Worm (Caenorhabditis elegans): Measurements from ENCODE around the gene slfl-5.

Gene slfl-5

DNA sequence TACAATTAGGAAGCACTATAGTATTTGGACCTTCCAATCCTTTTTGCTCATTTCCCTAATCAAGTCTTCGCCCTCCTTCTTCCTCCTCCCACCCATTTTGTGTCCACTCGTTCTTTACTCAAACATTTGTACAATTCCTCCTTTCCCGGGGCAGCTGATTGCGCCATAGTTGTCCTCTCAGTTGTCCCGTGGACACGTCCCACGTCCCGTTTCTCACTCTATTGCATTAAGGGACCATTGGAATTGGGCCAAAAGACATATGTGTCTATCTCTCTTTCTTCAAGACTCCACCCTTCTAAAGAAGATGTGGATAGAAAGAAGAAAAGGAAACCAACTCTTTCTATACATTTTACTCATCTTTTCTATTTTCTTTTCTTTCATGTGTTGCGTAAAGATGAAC lies 33.8 kb downstream of the slfl-5 start:
- TF ChIP-seq flh-1 (GFP tag; optimal IDR thresholded peaks at IDR 0.05) (no peak), ces-1 (GFP tag; optimal IDR thresholded peaks at IDR 0.05) (peak; percentile 97)

DNA sequence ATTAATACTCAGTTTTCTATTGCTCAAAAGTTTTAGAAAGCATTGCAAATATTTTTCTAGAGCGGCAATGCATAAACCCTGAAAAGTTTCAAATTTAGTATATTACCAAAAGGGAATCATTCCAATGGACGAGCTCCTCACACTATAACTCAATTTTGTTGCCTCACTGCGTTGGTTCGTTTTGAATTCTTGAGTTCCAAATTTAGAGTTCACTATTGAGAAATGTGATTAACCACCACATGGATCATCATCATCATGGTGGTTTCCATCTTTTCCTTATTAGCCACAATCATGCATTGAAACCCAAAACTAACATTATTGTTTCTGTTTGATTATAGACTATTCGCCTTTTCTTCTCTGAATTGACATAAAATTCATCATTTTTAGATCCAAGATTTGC lies 34.9 kb downstream of the slfl-5 start:
- no peak for TF ChIP-seq elt-3 (tag; optimal IDR thresholded peaks at IDR 0.05)
- peak; percentile 89 for TF ChIP-seq ces-1 (GFP tag; optimal IDR thresholded peaks at IDR 0.05)
- TF ChIP-seq nhr-76 (tag; optimal IDR thresholded peaks at IDR 0.05): no peak

- peak; percentile 42 for TF ChIP-seq hlh-1 (tag; optimal IDR thresholded peaks at IDR 0.05)
- no peak for TF ChIP-seq mab-5 (tag; optimal IDR thresholded peaks at IDR 0.05)
- TF ChIP-seq unc-62 (GFP tag; optimal IDR thresholded peaks at IDR 0.05): peak; percentile 41
- TF ChIP-seq blmp-1 (tag; optimal IDR thresholded peaks at IDR 0.05): no peak
- no peak for TF ChIP-seq tbx-8 (GFP tag; optimal IDR thresholded peaks at IDR 0.05)
- no peak for TF ChIP-seq flh-1 (GFP tag; optimal IDR thresholded peaks at IDR 0.05)
Observed at ce11 chrV:12208678-12209077, 36.2 kb downstream of the slfl-5 start.

DNA sequence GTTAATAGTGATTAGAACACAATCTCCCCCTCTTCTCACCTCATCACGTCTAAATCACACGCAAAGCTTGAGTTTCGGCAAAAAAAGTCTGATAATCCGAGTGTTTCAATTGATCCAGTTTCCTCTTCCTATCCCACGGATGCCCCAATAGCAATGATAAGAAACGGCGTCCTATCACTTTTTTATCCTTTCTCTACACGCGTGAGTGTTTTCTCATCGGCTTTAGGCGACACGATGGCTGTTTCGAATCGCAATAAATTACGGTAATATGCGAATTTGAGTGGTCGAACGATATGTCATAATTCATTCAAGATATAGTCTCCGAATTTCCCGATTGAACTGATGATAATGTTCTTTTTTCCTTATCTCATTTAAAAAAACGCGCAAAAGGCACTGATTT lies 45.4 kb downstream of the slfl-5 start:
- no peak for TF ChIP-seq unc-120 (tag; optimal IDR thresholded peaks at IDR 0.05; ENCODE audit: poor library complexity, severe bottlenecking)
- TF ChIP-seq elt-1 (tag; optimal IDR thresholded peaks at IDR 0.05; ENCODE audit: borderline replicate concordance, insufficient read depth): peak; percentile 0
- TF ChIP-seq nhr-12 (tag; optimal IDR thresholded peaks at IDR 0.05): no peak
- TF ChIP-seq ham-2 (GFP tag; optimal IDR thresholded peaks at IDR 0.05): peak; percentile 17

DNA sequence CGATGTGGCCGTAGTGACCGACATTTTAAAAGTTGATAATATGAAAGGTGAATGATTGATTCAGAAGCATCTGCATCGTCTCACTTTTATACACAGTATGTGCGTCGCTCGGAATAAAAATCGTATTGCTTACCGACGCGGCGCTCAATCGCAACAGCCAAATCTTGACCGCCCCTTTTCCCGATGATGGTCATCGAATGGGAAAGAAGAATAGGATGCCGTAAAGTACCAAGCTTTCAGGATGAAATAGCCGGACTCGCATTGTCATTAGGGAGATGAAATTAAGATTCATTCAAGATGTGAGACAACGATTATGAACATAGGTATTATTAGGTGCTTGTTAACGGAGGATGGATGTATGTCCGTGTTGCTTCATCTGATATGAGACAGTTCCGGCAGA lies 46.3 kb downstream of the slfl-5 start, which contains the start of gene lon-3:
Gene lon-3 (minus strand): TSS at position 101 of the 400 bp plus-strand sequence.
- TF ChIP-seq nhr-2 (tag; optimal IDR thresholded peaks at IDR 0.05) (no peak), drap-1 (GFP tag; optimal IDR thresholded peaks at IDR 0.05) (no peak), zip-8 (tag; optimal IDR thresholded peaks at IDR 0.05) (no peak), flh-1 (GFP tag; optimal IDR thresholded peaks at IDR 0.05) (no peak), cnd-1 (tag; optimal IDR thresholded peaks at IDR 0.05) (no peak), elt-1 (tag; optimal IDR thresholded peaks at IDR 0.05; ENCODE audit: borderline replicate concordance, insufficient read depth) (peak; percentile 58), tbx-8 (GFP tag; optimal IDR thresholded peaks at IDR 0.05) (no peak)

DNA sequence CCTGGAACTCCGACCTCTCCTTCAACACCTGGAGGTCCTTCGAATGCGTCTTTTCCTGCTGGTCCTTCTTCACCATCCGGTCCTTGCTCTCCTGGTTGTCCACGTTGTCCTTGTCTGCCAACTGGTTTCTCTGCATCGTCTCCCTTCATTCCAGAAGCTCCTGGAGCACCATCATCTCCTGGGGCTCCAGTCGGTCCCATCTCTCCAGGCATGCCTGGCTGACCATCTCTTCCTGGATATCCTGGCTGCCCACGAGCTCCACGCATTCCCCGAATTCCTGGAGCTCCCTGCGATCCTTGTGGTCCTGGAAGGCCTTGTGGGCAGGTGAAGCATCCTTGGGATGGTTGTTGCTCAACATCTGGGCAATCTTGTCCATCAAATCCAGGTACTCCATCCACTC lies 47.1 kb downstream of the slfl-5 start:
- no peak for TF ChIP-seq unc-120 (tag; optimal IDR thresholded peaks at IDR 0.05; ENCODE audit: poor library complexity, severe bottlenecking)
- TF ChIP-seq ces-1 (GFP tag; optimal IDR thresholded peaks at IDR 0.05): no peak
- no peak for TF ChIP-seq mep-1 (tag; optimal IDR thresholded peaks at IDR 0.05)
- TF ChIP-seq lin-13 (tag; optimal IDR thresholded peaks at IDR 0.05): no peak
- TF ChIP-seq ceh-43 (GFP tag; optimal IDR thresholded peaks at IDR 0.05): no peak
- TF ChIP-seq nhr-28 (tag; optimal IDR thresholded peaks at IDR 0.05): no peak
- TF ChIP-seq elt-1 (tag; optimal IDR thresholded peaks at IDR 0.05; ENCODE audit: borderline replicate concordance, insufficient read depth): no peak
- TF ChIP-seq sem-2 (GFP tag; optimal IDR thresholded peaks at IDR 0.05): no peak

DNA sequence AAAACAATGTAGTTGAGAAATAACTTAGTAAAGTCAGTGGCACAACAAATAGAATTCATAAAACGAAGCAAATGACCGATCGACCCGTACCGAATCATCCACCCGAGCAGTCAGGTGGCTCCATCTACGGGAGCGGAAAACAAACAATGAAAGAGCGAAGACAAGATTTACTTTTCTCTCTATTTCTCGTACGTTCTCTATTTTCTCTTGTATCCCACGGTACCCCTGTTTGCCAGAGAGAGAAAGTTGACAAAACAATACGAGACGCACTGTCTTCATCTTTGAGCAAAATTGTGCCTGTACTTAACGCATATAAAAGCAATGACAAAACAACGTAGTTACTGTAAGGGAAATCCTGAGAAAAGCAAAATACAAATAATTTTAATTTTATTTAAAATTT lies 48.2 kb downstream of the slfl-5 start:
- TF ChIP-seq pha-4 (tag; optimal IDR thresholded peaks at IDR 0.05) (peak; percentile 59), lin-32 (GFP tag; optimal IDR thresholded peaks at IDR 0.05) (no peak)

DNA sequence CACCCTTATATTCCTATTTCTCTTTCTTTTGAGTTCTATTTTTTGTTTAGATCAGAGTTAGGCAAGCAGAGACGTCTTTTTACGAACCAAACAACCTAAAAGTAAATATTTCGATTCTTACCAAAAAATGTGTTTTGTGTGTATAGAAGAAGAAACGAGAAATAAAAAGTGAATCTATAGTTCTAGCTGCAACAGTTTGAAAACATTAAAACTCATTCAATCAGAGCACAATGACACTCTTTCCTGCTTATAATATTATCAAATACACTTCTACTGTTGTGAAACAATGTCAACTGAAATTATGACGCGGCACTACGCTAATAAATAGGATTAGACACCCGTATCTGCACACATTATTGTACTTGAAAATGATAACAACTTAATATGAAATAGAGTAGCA lies 49.0 kb downstream of the slfl-5 start, which contains the start of gene ZK836.3:
Gene ZK836.3 (minus strand): TSS at position 101 of the 400 bp plus-strand sequence.
- no peak for TF ChIP-seq unc-120 (tag; optimal IDR thresholded peaks at IDR 0.05; ENCODE audit: poor library complexity, severe bottlenecking)
- no peak for TF ChIP-seq ztf-11 (tag; optimal IDR thresholded peaks at IDR 0.05)
- TF ChIP-seq sem-2 (GFP tag; optimal IDR thresholded peaks at IDR 0.05): no peak
- TF ChIP-seq nhr-237 (tag; optimal IDR thresholded peaks at IDR 0.05): no peak
- TF ChIP-seq hlh-1 (tag; optimal IDR thresholded peaks at IDR 0.05): no peak
- no peak for TF ChIP-seq ceh-43 (GFP tag; optimal IDR thresholded peaks at IDR 0.05)
- no peak for TF ChIP-seq tbx-8 (GFP tag; optimal IDR thresholded peaks at IDR 0.05)
- TF ChIP-seq mep-1 (tag; optimal IDR thresholded peaks at IDR 0.05): no peak
- TF ChIP-seq cnd-1 (tag; optimal IDR thresholded peaks at IDR 0.05): no peak
- no peak for TF ChIP-seq unc-39 (tag; optimal IDR thresholded peaks at IDR 0.05)
- TF ChIP-seq ham-2 (GFP tag; optimal IDR thresholded peaks at IDR 0.05): no peak
- TF ChIP-seq sptf-1 (tag; optimal IDR thresholded peaks at IDR 0.05): no peak
- TF ChIP-seq lin-13 (tag; optimal IDR thresholded peaks at IDR 0.05): no peak
- TF ChIP-seq ceh-83 (GFP tag; optimal IDR thresholded peaks at IDR 0.05): no peak
- TF ChIP-seq drap-1 (GFP tag; optimal IDR thresholded peaks at IDR 0.05): no peak
- no peak for TF ChIP-seq zip-8 (tag; optimal IDR thresholded peaks at IDR 0.05)
- TF ChIP-seq nhr-28 (tag; optimal IDR thresholded peaks at IDR 0.05): no peak
- no peak for TF ChIP-seq flh-1 (GFP tag; optimal IDR thresholded peaks at IDR 0.05)

All from whole organism, mixed stage, embryonic.